Worm (Caenorhabditis elegans) whole organism, L4 larva: ENCODE data around the gene K10H10.5.

Experiments used
- aly-2 ChIP-seq: sonication (generic microtip); optimal IDR thresholded peaks from 2 replicates; lab custom pipeline; 2018; ENCODE audit warnings: missing biosample characterization, missing genetic modification characterization
- ama-1 ChIP-seq: fragments of 150-350 bp; optimal IDR thresholded peaks from 2 replicates; lab custom pipeline; 2014; ENCODE audit warnings: inconsistent platforms, mixed read lengths
- ceh-28 ChIP-seq: fragments of 150-350 bp; optimal IDR thresholded peaks from 2 replicates; lab custom pipeline; 2014; ENCODE audit warnings: missing biosample characterization, missing genetic modification reagents, missing genetic modification characterization
- egl-27 ChIP-seq: sonication (generic microtip); optimal IDR thresholded peaks from 3 replicates; lab custom pipeline; 2017; ENCODE audit warnings: missing biosample characterization, missing genetic modification reagents, missing genetic modification characterization
- lin-29 ChIP-seq: fragments of 200-800 bp; sonication (Bioruptor generic); IDR thresholded peaks from 2 replicates; pipeline ENCODE4 v1.3.6; 2022; ENCODE audit warnings: missing genetic modification reagents, missing genetic modification characterization, missing compliant biosample characterization
- mep-1 ChIP-seq: fragments of 150-350 bp; sonication (generic microtip); optimal IDR thresholded peaks from 3 replicates; lab custom pipeline; 2014; ENCODE audit warnings: missing biosample characterization, missing genetic modification characterization
- mes-2 ChIP-seq: sonication (generic microtip); optimal IDR thresholded peaks from 2 replicates; lab custom pipeline; 2016; ENCODE audit warnings: missing genotype, mild to moderate bottlenecking, missing genetic modification characterization, missing compliant biosample characterization; ENCODE audit not compliant: poor library complexity, severe bottlenecking
- nhr-11 ChIP-seq: fragments of 150-350 bp; optimal IDR thresholded peaks from 2 replicates; lab custom pipeline; 2014; ENCODE audit warnings: missing biosample characterization, missing genetic modification characterization
- nhr-111 ChIP-seq: fragments of 200-800 bp; sonication (Bioruptor generic); optimal IDR thresholded peaks from 2 replicates; lab custom pipeline; 2018; ENCODE audit warnings: mild to moderate bottlenecking, missing genetic modification characterization, missing compliant biosample characterization
- nhr-6 ChIP-seq: fragments of 150-350 bp; optimal IDR thresholded peaks from 2 replicates; lab custom pipeline; 2014; ENCODE audit warnings: missing biosample characterization, missing genetic modification characterization
- nhr-76 ChIP-seq: fragments of 150-350 bp; optimal IDR thresholded peaks from 2 replicates; lab custom pipeline; 2014; ENCODE audit warnings: missing biosample characterization, missing genetic modification characterization
- unc-39 ChIP-seq: sonication (generic microtip); optimal IDR thresholded peaks from 2 replicates; lab custom pipeline; 2017; ENCODE audit warnings: missing biosample characterization, missing genetic modification characterization
- ztf-11 ChIP-seq: fragments of 150-350 bp; optimal IDR thresholded peaks from 2 replicates; lab custom pipeline; 2014; ENCODE audit warnings: missing biosample characterization, missing genetic modification characterization

ce11 chrII:14511189-14511588, 9.6 kb downstream of the K10H10.5 start, which contains the start of gene K10H10.13:
- TF ChIP-seq ztf-11 (tag; lab: Kevin White, UChicago) (no peak), nhr-11 (tag; lab: Kevin White, UChicago) (no peak), aly-2 (tag; lab: Kevin White, UChicago) (no peak), nhr-6 (tag; lab: Kevin White, UChicago) (no peak), ama-1 (lab: Kevin White, UChicago) (no peak), ceh-28 (tag; lab: Kevin White, UChicago) (no peak), egl-27 (tag; lab: Kevin White, UChicago) (no peak), nhr-111 (no peak), lin-29 (no peak), unc-39 (tag; lab: Kevin White, UChicago) (no peak), mep-1 (no peak), mes-2 (tag; lab: Kevin White, UChicago) (no peak), nhr-76 (no peak)
